Worm (Caenorhabditis elegans): ENCODE results near the gene R04E5.8.

Gene R04E5.8

ce11 chrX:8796699-8797282 lies 9.1 kb downstream of the R04E5.8 start, which contains the start of gene R04E5.7:
R04E5.7 (minus strand) TSS chrX:8797262.
- TF ChIP-seq nhr-77 (tag; optimal IDR thresholded peaks at IDR 0.05): peak; percentile 16
- TF ChIP-seq ceh-63 (GFP tag; optimal IDR thresholded peaks at IDR 0.05): no peak
- TF ChIP-seq elt-2 (tag; optimal IDR thresholded peaks at IDR 0.05): no peak
- TF ChIP-seq C04F5.9 (tag; optimal IDR thresholded peaks at IDR 0.05): no peak
- TF ChIP-seq mef-2 (tag; optimal IDR thresholded peaks at IDR 0.05): no peak
- TF ChIP-seq sptf-1 (tag; optimal IDR thresholded peaks at IDR 0.05): no peak
- TF ChIP-seq xbp-1 (tag; optimal IDR thresholded peaks at IDR 0.05): peak; percentile 5
- no peak for TF ChIP-seq pqm-1 (tag; optimal IDR thresholded peaks at IDR 0.05)
- TF ChIP-seq aha-1 (tag; optimal IDR thresholded peaks at IDR 0.05): no peak
- no peak for TF ChIP-seq aly-2 (tag; optimal IDR thresholded peaks at IDR 0.05)
- TF ChIP-seq efl-1 (optimal IDR thresholded peaks at IDR 0.05): no peak
- TF ChIP-seq efl-1 (GFP tag; optimal IDR thresholded peaks at IDR 0.05 in 1 of 2): peak in 1 of 2 experiments; percentile 80
- TF ChIP-seq nhr-85 (tag): no peak
- TF ChIP-seq mab-9 (GFP tag; IDR thresholded peaks at IDR 0.05): no peak
- TF ChIP-seq lin-15B (tag; optimal IDR thresholded peaks at IDR 0.05): no peak
- peak; percentile 58 for TF ChIP-seq nhr-90 (tag; optimal IDR thresholded peaks at IDR 0.05; ENCODE audit: poor library complexity)
- no peak for TF ChIP-seq unc-62 (GFP tag; optimal IDR thresholded peaks at IDR 0.05)
- TF ChIP-seq Y116A8C.19 (tag; optimal IDR thresholded peaks at IDR 0.05; ENCODE audit: borderline replicate concordance): no peak
- TF ChIP-seq hpl-2 (GFP tag; optimal IDR thresholded peaks at IDR 0.05): no peak
- peak; percentile 0 for TF ChIP-seq skn-1 (tag; optimal IDR thresholded peaks at IDR 0.05)
- peak; percentile 27 for TF ChIP-seq fkh-10 (GFP tag; optimal IDR thresholded peaks at IDR 0.05)
- TF ChIP-seq nhr-11 (tag; optimal IDR thresholded peaks at IDR 0.05): no peak
- TF ChIP-seq alr-1 (tag; optimal IDR thresholded peaks at IDR 0.05; ENCODE audit: borderline replicate concordance): no peak
- no peak for TF ChIP-seq ceh-88 (GFP tag; IDR thresholded peaks at IDR 0.05)
- no peak for TF ChIP-seq tbx-2 (tag; optimal IDR thresholded peaks at IDR 0.05)
- TF ChIP-seq tlp-1 (tag; optimal IDR thresholded peaks at IDR 0.05): no peak
- no peak for TF ChIP-seq ets-5 (GFP tag; IDR thresholded peaks at IDR 0.05)
- TF ChIP-seq dsc-1 (tag; optimal IDR thresholded peaks at IDR 0.05): peak; percentile 10
- TF ChIP-seq lin-39 (tag; optimal IDR thresholded peaks at IDR 0.05): no peak
- TF ChIP-seq zag-1 (tag; optimal IDR thresholded peaks at IDR 0.05): no peak
- TF ChIP-seq unc-30 (tag; optimal IDR thresholded peaks at IDR 0.05): no peak
- TF ChIP-seq mep-1 (tag; optimal IDR thresholded peaks at IDR 0.05): peak; percentile 5
- no peak for TF ChIP-seq lin-13 (GFP tag; optimal IDR thresholded peaks at IDR 0.05)
- no peak for TF ChIP-seq isw-1 (GFP tag; IDR thresholded peaks at IDR 0.05)
- peak; percentile 49 for TF ChIP-seq nhr-20 (tag; optimal IDR thresholded peaks at IDR 0.05)
- TF ChIP-seq unc-86 (tag; optimal IDR thresholded peaks at IDR 0.05): no peak
- no peak for TF ChIP-seq nhr-12 (tag; optimal IDR thresholded peaks at IDR 0.05)
- peak; percentile 16; the same call in 1 of the 2 replicates for TF ChIP-seq grh-1 (GFP tag; IDR thresholded peaks at IDR 0.05)
- TF ChIP-seq efl-3 (GFP tag; optimal IDR thresholded peaks at IDR 0.05): no peak
- TF ChIP-seq sox-4 (tag; optimal IDR thresholded peaks at IDR 0.05): no peak
- TF ChIP-seq irx-1 (tag; optimal IDR thresholded peaks at IDR 0.05): no peak
- no peak for TF ChIP-seq hlh-4 (tag; optimal IDR thresholded peaks at IDR 0.05)
- no peak for TF ChIP-seq vab-15 (tag; optimal IDR thresholded peaks at IDR 0.05)
- TF ChIP-seq ces-1 (GFP tag; optimal IDR thresholded peaks at IDR 0.05): no peak
- TF ChIP-seq zip-4 (GFP tag; optimal IDR thresholded peaks at IDR 0.05): no peak
- no peak for TF ChIP-seq dpl-1 (GFP tag; optimal IDR thresholded peaks at IDR 0.05)
- peak in 2 of 3 experiments; percentile 34 to 54 for TF ChIP-seq ceh-82 (tag; optimal IDR thresholded peaks at IDR 0.05)
- TF ChIP-seq ceh-8 (GFP tag; optimal IDR thresholded peaks at IDR 0.05): no peak
- TF ChIP-seq unc-98 (GFP tag; IDR thresholded peaks at IDR 0.05): no peak
- no peak for TF ChIP-seq C34B4.2 (tag; optimal IDR thresholded peaks at IDR 0.05)
- no peak for TF ChIP-seq fkh-4 (tag; optimal IDR thresholded peaks at IDR 0.05; ENCODE audit: borderline replicate concordance)
- TF ChIP-seq fkh-8 (tag; optimal IDR thresholded peaks at IDR 0.05): peak; percentile 27
- no peak for TF ChIP-seq ama-1 (optimal IDR thresholded peaks at IDR 0.05)
- TF ChIP-seq nhr-71 (tag; optimal IDR thresholded peaks at IDR 0.05): peak; percentile 58
